Worm (Caenorhabditis elegans): ENCODE measurements around the gene aat-2.

- TF ChIP-seq lin-13 (tag; optimal IDR thresholded peaks at IDR 0.05) (no peak), mab-5 (tag; optimal IDR thresholded peaks at IDR 0.05) (no peak), mep-1 (tag; optimal IDR thresholded peaks at IDR 0.05) (no peak), elt-3 (tag; optimal IDR thresholded peaks at IDR 0.05) (no peak), ztf-11 (tag; optimal IDR thresholded peaks at IDR 0.05) (no peak), nhr-12 (tag; optimal IDR thresholded peaks at IDR 0.05) (no peak), pha-4 (tag; optimal IDR thresholded peaks at IDR 0.05) (no peak), snpc-4 (tag; optimal IDR thresholded peaks at IDR 0.05) (no peak), unc-62 (GFP tag; optimal IDR thresholded peaks at IDR 0.05) (no peak), unc-120 (tag; optimal IDR thresholded peaks at IDR 0.05; ENCODE audit: poor library complexity, severe bottlenecking) (no peak), sptf-1 (tag; optimal IDR thresholded peaks at IDR 0.05) (no peak)
Observed at ce11 chrV:9282110-9282509, 36.0 kb upstream of the aat-2 start, which contains the start of gene hlh-10.

All from whole organism, mixed stage, embryonic.